Fruit fly (Drosophila melanogaster) S2 (cell line): Measurements from ENCODE around the gene Marf.

ENCODE experiments used
- CG8478 ChIP-seq: fragments of >200 bp; optimal IDR thresholded peaks from 2 replicates; lab custom pipeline; 2018
- CTCF ChIP-seq, 2 experiments: fragments of >200 bp; optimal IDR thresholded peaks; 2 replicates each; lab custom pipeline; 2018

Gene Marf

dm6 chrX:6346153-6346552, 19.6 kb upstream of the Marf start:
- TF ChIP-seq CTCF (optimal IDR thresholded peaks at IDR 0.05; lab: Kevin White, UChicago), result no peak
- no peak for TF ChIP-seq CG8478 (lab: Kevin White, UChicago)

- no peak for TF ChIP-seq CG8478 (lab: Kevin White, UChicago)
- peak in 1 of 2 experiments; percentile 56 for TF ChIP-seq CTCF (optimal IDR thresholded peaks at IDR 0.05; lab: Kevin White, UChicago)
These were observed 18.8 kb upstream of the Marf start, which contains the start of gene CG3847 for dm6 chrX:6346926-6347367. CG3847 (plus strand) TSS chrX:6347103.

- TF ChIP-seq CTCF (optimal IDR thresholded peaks at IDR 0.05; lab: Kevin White, UChicago) (no peak), CG8478 (lab: Kevin White, UChicago) (no peak)
These were observed 16.5 kb upstream of the Marf start for dm6 chrX:6349231-6349630.

dm6 chrX:6350213-6350679, 15.5 kb upstream of the Marf start, which contains the start of the genes ND-B16.6 and kdn:
ND-B16.6 (minus strand) TSS chrX:6350401.
kdn (plus strand) TSS chrX:6350629.
- TF ChIP-seq CG8478 (lab: Kevin White, UChicago), result no peak
- TF ChIP-seq CTCF (optimal IDR thresholded peaks at IDR 0.05; lab: Kevin White, UChicago), result no peak

- no peak for TF ChIP-seq CG8478 (lab: Kevin White, UChicago)
- no peak for TF ChIP-seq CTCF (optimal IDR thresholded peaks at IDR 0.05; lab: Kevin White, UChicago)
These were observed 13.6 kb upstream of the Marf start for dm6 chrX:6351917-6352768.

dm6 chrX:6352769-6353612, 12.8 kb upstream of the Marf start:
- TF ChIP-seq CTCF (optimal IDR thresholded peaks at IDR 0.05; lab: Kevin White, UChicago) (no peak), CG8478 (lab: Kevin White, UChicago) (no peak)

- no peak for TF ChIP-seq CTCF (optimal IDR thresholded peaks at IDR 0.05; lab: Kevin White, UChicago)
These were observed 12.1 kb upstream of the Marf start for dm6 chrX:6353613-6353986.

- TF ChIP-seq CTCF (optimal IDR thresholded peaks at IDR 0.05; lab: Kevin White, UChicago) (no peak), CG8478 (lab: Kevin White, UChicago) (no peak)
These were observed 11.6 kb upstream of the Marf start for dm6 chrX:6354163-6354562.

- TF ChIP-seq CG8478 (lab: Kevin White, UChicago) (no peak), CTCF (optimal IDR thresholded peaks at IDR 0.05; lab: Kevin White, UChicago) (no peak)
These were observed 10.6 kb upstream of the Marf start for dm6 chrX:6355090-6355679.

dm6 chrX:6356748-6357397, 8.9 kb upstream of the Marf start:
- TF ChIP-seq CTCF (optimal IDR thresholded peaks at IDR 0.05; lab: Kevin White, UChicago) (no peak), CG8478 (lab: Kevin White, UChicago) (no peak)

- TF ChIP-seq CG8478 (lab: Kevin White, UChicago) (no peak), CTCF (optimal IDR thresholded peaks at IDR 0.05; lab: Kevin White, UChicago) (no peak)
These were observed 8.2 kb upstream of the Marf start for dm6 chrX:6357456-6358007.

dm6 chrX:6358198-6358597, 7.6 kb upstream of the Marf start:
- TF ChIP-seq CTCF (optimal IDR thresholded peaks at IDR 0.05; lab: Kevin White, UChicago) (no peak), CG8478 (lab: Kevin White, UChicago) (no peak)

- TF ChIP-seq CTCF (optimal IDR thresholded peaks at IDR 0.05; lab: Kevin White, UChicago) (no peak), CG8478 (lab: Kevin White, UChicago) (no peak)
These were observed 4.5 kb upstream of the Marf start for dm6 chrX:6361215-6361614.

dm6 chrX:6366357-6366691, 575 bp downstream of the Marf start:
- TF ChIP-seq CG8478 (lab: Kevin White, UChicago) (no peak), CTCF (optimal IDR thresholded peaks at IDR 0.05; lab: Kevin White, UChicago) (no peak)
